Worm (Caenorhabditis elegans) whole organism, midembryonic: ENCODE data around the gene pat-6.

ENCODE experiments used
- T22C8.4 ChIP-seq: fragments of 200-800 bp; sonication (Bioruptor generic); IDR thresholded peaks from 2 replicates; pipeline ENCODE4 v1.3.6; 2022; ENCODE audit warnings: missing genetic modification characterization, missing compliant biosample characterization
- cog-1 ChIP-seq: sonication (generic microtip); optimal IDR thresholded peaks from 2 replicates; lab custom pipeline; 2016; ENCODE audit warnings: missing genetic modification characterization, missing compliant biosample characterization
- flt-1 ChIP-seq: fragments of 200-800 bp; sonication (Bioruptor generic); IDR thresholded peaks from 2 replicates; pipeline ENCODE4 v1.3.6; 2022; ENCODE audit warnings: missing genetic modification characterization, missing compliant biosample characterization
- klf-2 ChIP-seq: fragments of 200-800 bp; sonication (Bioruptor generic); conservative IDR thresholded peaks from 2 replicates; pipeline ENCODE4 v1.3.6; 2022; ENCODE audit warnings: missing genetic modification reagents, missing genetic modification characterization, missing compliant biosample characterization
- med-1 ChIP-seq: sonication (generic microtip); optimal IDR thresholded peaks from 2 replicates; lab custom pipeline; 2017; ENCODE audit warnings: missing genetic modification characterization, mild to moderate bottlenecking, missing compliant biosample characterization, antibody characterized with exemption, missing genetic modification reagents; ENCODE audit not compliant: insufficient read depth
- ref-1 ChIP-seq: fragments of 200-800 bp; sonication (Bioruptor generic); conservative IDR thresholded peaks from 2 replicates; pipeline ENCODE4 v1.3.6; 2022; ENCODE audit warnings: missing genetic modification reagents, missing genetic modification characterization, missing compliant biosample characterization
- tab-1 ChIP-seq: fragments of 200-800 bp; sonication (Bioruptor generic); IDR thresholded peaks from 2 replicates; pipeline ENCODE4 v1.3.6; 2022; ENCODE audit warnings: missing genetic modification characterization, missing compliant biosample characterization
- ztf-23 ChIP-seq: fragments of 200-800 bp; sonication (Bioruptor generic); IDR thresholded peaks from 2 replicates; pipeline ENCODE4 v1.3.6; 2022; ENCODE audit warnings: missing genetic modification reagents, missing genetic modification characterization, missing compliant biosample characterization
- ztf-29 ChIP-seq: fragments of 200-800 bp; sonication (Bioruptor generic); IDR thresholded peaks from 2 replicates; pipeline ENCODE4 v1.3.6; 2022; ENCODE audit warnings: missing genetic modification reagents, missing genetic modification characterization, missing compliant biosample characterization

pat-6 gene

ce11 chrIV:298204-298603, 34.2 kb upstream of the pat-6 start, which contains the start of gene pnp-1:
Gene pnp-1 (minus strand): TSS chrIV:298304.
- TF ChIP-seq klf-2 (GFP tag; lab: Robert Waterston, UW) (no peak), ztf-29 (GFP tag; lab: Robert Waterston, UW) (no peak), cog-1 (no peak), flt-1 (GFP tag; lab: Robert Waterston, UW) (no peak), ztf-23 (GFP tag; lab: Robert Waterston, UW) (no peak), ref-1 (GFP tag; lab: Robert Waterston, UW) (no peak), T22C8.4 (GFP tag; lab: Robert Waterston, UW) (no peak)

- TF ChIP-seq cog-1, result no peak
- no peak for TF ChIP-seq ref-1 (GFP tag; lab: Robert Waterston, UW)
- no peak for TF ChIP-seq flt-1 (GFP tag; lab: Robert Waterston, UW)
- TF ChIP-seq T22C8.4 (GFP tag; lab: Robert Waterston, UW), result no peak
- no peak for TF ChIP-seq ztf-29 (GFP tag; lab: Robert Waterston, UW)
- TF ChIP-seq med-1 (GFP tag; lab: Kevin White, UChicago), result no peak
- no peak for TF ChIP-seq klf-2 (GFP tag; lab: Robert Waterston, UW)
- no peak for TF ChIP-seq tab-1 (GFP tag; lab: Robert Waterston, UW)
- TF ChIP-seq ztf-23 (GFP tag; lab: Robert Waterston, UW), result no peak
Measured at ce11 chrIV:296849-297248, 32.8 kb upstream of the pat-6 start.

ce11 chrIV:295734-296201, 31.7 kb upstream of the pat-6 start:
- TF ChIP-seq T22C8.4 (GFP tag; lab: Robert Waterston, UW) (no peak), flt-1 (GFP tag; lab: Robert Waterston, UW) (no peak), med-1 (GFP tag; lab: Kevin White, UChicago) (no peak), ref-1 (GFP tag; lab: Robert Waterston, UW) (no peak), ztf-23 (GFP tag; lab: Robert Waterston, UW) (no peak), cog-1 (no peak), klf-2 (GFP tag; lab: Robert Waterston, UW) (no peak), tab-1 (GFP tag; lab: Robert Waterston, UW) (no peak), ztf-29 (GFP tag; lab: Robert Waterston, UW) (no peak)

- TF ChIP-seq cog-1, result no peak
- TF ChIP-seq ztf-23 (GFP tag; lab: Robert Waterston, UW), result no peak
- TF ChIP-seq tab-1 (GFP tag; lab: Robert Waterston, UW), result no peak
- TF ChIP-seq med-1 (GFP tag; lab: Kevin White, UChicago), result no peak
- no peak for TF ChIP-seq klf-2 (GFP tag; lab: Robert Waterston, UW)
- no peak for TF ChIP-seq ztf-29 (GFP tag; lab: Robert Waterston, UW)
- TF ChIP-seq ref-1 (GFP tag; lab: Robert Waterston, UW), result no peak
- TF ChIP-seq flt-1 (GFP tag; lab: Robert Waterston, UW), result no peak
- TF ChIP-seq T22C8.4 (GFP tag; lab: Robert Waterston, UW), result no peak
Measured at ce11 chrIV:294737-295136, 30.7 kb upstream of the pat-6 start.

ce11 chrIV:293995-294700, 30.1 kb upstream of the pat-6 start:
- no peak for TF ChIP-seq ztf-23 (GFP tag; lab: Robert Waterston, UW)

ce11 chrIV:293163-293755, 29.2 kb upstream of the pat-6 start:
- TF ChIP-seq flt-1 (GFP tag; lab: Robert Waterston, UW) (no peak), med-1 (GFP tag; lab: Kevin White, UChicago) (no peak), T22C8.4 (GFP tag; lab: Robert Waterston, UW) (no peak), cog-1 (no peak), ref-1 (GFP tag; lab: Robert Waterston, UW) (no peak), tab-1 (GFP tag; lab: Robert Waterston, UW) (no peak), ztf-29 (GFP tag; lab: Robert Waterston, UW) (no peak), klf-2 (GFP tag; lab: Robert Waterston, UW) (no peak), ztf-23 (GFP tag; lab: Robert Waterston, UW) (no peak)

ce11 chrIV:291851-292367, 27.9 kb upstream of the pat-6 start:
- TF ChIP-seq tab-1 (GFP tag; lab: Robert Waterston, UW) (no peak), ztf-29 (GFP tag; lab: Robert Waterston, UW) (no peak), ref-1 (GFP tag; lab: Robert Waterston, UW) (no peak)

- TF ChIP-seq cog-1, result no peak
- no peak for TF ChIP-seq flt-1 (GFP tag; lab: Robert Waterston, UW)
- no peak for TF ChIP-seq ztf-23 (GFP tag; lab: Robert Waterston, UW)
Measured at ce11 chrIV:291356-291755, 27.3 kb upstream of the pat-6 start, which contains the start of gene T21D12.7. Gene T21D12.7 (minus strand): TSS chrIV:291456.

ce11 chrIV:290387-290786, 26.4 kb upstream of the pat-6 start:
- TF ChIP-seq med-1 (GFP tag; lab: Kevin White, UChicago) (no peak), T22C8.4 (GFP tag; lab: Robert Waterston, UW) (no peak), ztf-23 (GFP tag; lab: Robert Waterston, UW) (no peak), klf-2 (GFP tag; lab: Robert Waterston, UW) (no peak), cog-1 (no peak), tab-1 (GFP tag; lab: Robert Waterston, UW) (no peak), ztf-29 (GFP tag; lab: Robert Waterston, UW) (no peak), ref-1 (GFP tag; lab: Robert Waterston, UW) (no peak), flt-1 (GFP tag; lab: Robert Waterston, UW) (no peak)
